Worm (Caenorhabditis elegans): Measurements from ENCODE around the gene ZK971.1.

ZK971.1 gene

DNA sequence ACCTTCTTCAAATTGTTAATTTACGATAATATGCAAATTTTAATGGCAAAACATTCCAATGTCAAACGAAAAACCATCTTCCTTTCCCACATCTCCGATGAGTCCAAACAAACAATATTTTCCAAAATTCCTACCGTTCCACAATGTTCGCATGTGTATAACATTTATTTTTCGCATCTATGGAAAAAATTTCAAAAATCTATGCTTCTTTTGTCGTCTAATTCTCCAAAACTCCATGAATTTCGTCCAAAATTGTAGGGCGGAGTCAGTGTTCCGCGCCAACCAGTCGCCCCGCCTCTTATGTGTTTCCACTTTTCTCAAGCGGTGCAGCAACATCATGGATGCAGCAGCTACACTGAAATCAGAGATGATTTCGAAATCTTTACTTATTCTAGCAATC, 48.5 kb downstream of the ZK971.1 start, which contains the start of gene T01E8.8:
T01E8.8 (plus strand) TSS at position 301 of the 400 bp plus-strand sequence.
- no peak for TF ChIP-seq hpl-2 (GFP tag; optimal IDR thresholded peaks at IDR 0.05)
- TF ChIP-seq mab-9 (GFP tag; IDR thresholded peaks at IDR 0.05), result no peak
- TF ChIP-seq C16A3.4 (tag; optimal IDR thresholded peaks at IDR 0.05), result no peak
- no peak for TF ChIP-seq rnt-1 (tag; optimal IDR thresholded peaks at IDR 0.05)
- TF ChIP-seq ceh-82 (tag; optimal IDR thresholded peaks at IDR 0.05), result no peak
- TF ChIP-seq lir-3 (tag; optimal IDR thresholded peaks at IDR 0.05; ENCODE audit: poor library complexity), result no peak
- TF ChIP-seq lin-13 (GFP tag; optimal IDR thresholded peaks at IDR 0.05), result no peak
- no peak for TF ChIP-seq nhr-237 (tag; optimal IDR thresholded peaks at IDR 0.05)
- no peak for TF ChIP-seq hlh-4 (tag; optimal IDR thresholded peaks at IDR 0.05)
- no peak for TF ChIP-seq aha-1 (tag; optimal IDR thresholded peaks at IDR 0.05)
- TF ChIP-seq ceh-8 (GFP tag; optimal IDR thresholded peaks at IDR 0.05), result no peak
- TF ChIP-seq unc-86 (tag; optimal IDR thresholded peaks at IDR 0.05), result no peak
- no peak for TF ChIP-seq fos-1 (tag; optimal IDR thresholded peaks at IDR 0.05)
- TF ChIP-seq ama-1 (optimal IDR thresholded peaks at IDR 0.05), result no peak
- TF ChIP-seq mep-1 (tag; optimal IDR thresholded peaks at IDR 0.05), result no peak
- TF ChIP-seq nhr-12 (tag; optimal IDR thresholded peaks at IDR 0.05), result no peak
- no peak for TF ChIP-seq ceh-88 (GFP tag; IDR thresholded peaks at IDR 0.05)
